Worm (Caenorhabditis elegans) whole organism, midembryonic: Measurements from ENCODE around the gene C49G7.7.

Experiments used
- T22C8.4 ChIP-seq: fragments of 200-800 bp; sonication (Bioruptor generic); IDR thresholded peaks from 2 replicates; pipeline ENCODE4 v1.3.6; 2022; ENCODE audit warnings: missing genetic modification characterization, missing compliant biosample characterization
- cog-1 ChIP-seq: sonication (generic microtip); optimal IDR thresholded peaks from 2 replicates; lab custom pipeline; 2016; ENCODE audit warnings: missing genetic modification characterization, missing compliant biosample characterization
- flt-1 ChIP-seq: fragments of 200-800 bp; sonication (Bioruptor generic); IDR thresholded peaks from 2 replicates; pipeline ENCODE4 v1.3.6; 2022; ENCODE audit warnings: missing genetic modification characterization, missing compliant biosample characterization
- klf-2 ChIP-seq: fragments of 200-800 bp; sonication (Bioruptor generic); conservative IDR thresholded peaks from 2 replicates; pipeline ENCODE4 v1.3.6; 2022; ENCODE audit warnings: missing genetic modification reagents, missing genetic modification characterization, missing compliant biosample characterization
- med-1 ChIP-seq: sonication (generic microtip); optimal IDR thresholded peaks from 2 replicates; lab custom pipeline; 2017; ENCODE audit warnings: missing genetic modification characterization, mild to moderate bottlenecking, missing compliant biosample characterization, antibody characterized with exemption, missing genetic modification reagents; ENCODE audit not compliant: insufficient read depth
- ref-1 ChIP-seq: fragments of 200-800 bp; sonication (Bioruptor generic); conservative IDR thresholded peaks from 2 replicates; pipeline ENCODE4 v1.3.6; 2022; ENCODE audit warnings: missing genetic modification reagents, missing genetic modification characterization, missing compliant biosample characterization
- tab-1 ChIP-seq: fragments of 200-800 bp; sonication (Bioruptor generic); IDR thresholded peaks from 2 replicates; pipeline ENCODE4 v1.3.6; 2022; ENCODE audit warnings: missing genetic modification characterization, missing compliant biosample characterization
- ztf-23 ChIP-seq: fragments of 200-800 bp; sonication (Bioruptor generic); IDR thresholded peaks from 2 replicates; pipeline ENCODE4 v1.3.6; 2022; ENCODE audit warnings: missing genetic modification reagents, missing genetic modification characterization, missing compliant biosample characterization
- ztf-29 ChIP-seq: fragments of 200-800 bp; sonication (Bioruptor generic); IDR thresholded peaks from 2 replicates; pipeline ENCODE4 v1.3.6; 2022; ENCODE audit warnings: missing genetic modification reagents, missing genetic modification characterization, missing compliant biosample characterization

Gene C49G7.7

DNA sequence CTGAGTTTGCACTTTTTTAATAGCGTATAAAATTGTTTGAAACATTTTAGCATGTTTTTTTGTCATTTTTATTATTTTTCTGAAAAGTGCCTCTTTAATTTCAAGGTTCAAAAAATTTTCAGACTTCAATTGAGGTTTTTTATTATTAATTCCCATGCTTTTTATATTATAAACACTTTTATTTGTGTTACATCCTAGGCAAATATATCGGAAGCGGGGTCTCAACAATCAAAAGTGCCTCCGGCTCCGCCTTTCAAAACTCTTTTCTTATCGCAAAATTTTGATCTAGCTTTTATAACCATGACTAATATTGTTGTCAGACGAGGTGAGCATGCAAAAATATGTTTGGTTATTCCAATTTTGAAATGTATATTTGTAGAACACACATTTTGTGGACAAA lies 39.2 kb downstream of the C49G7.7 start, which contains the start of gene otpl-2:
TSS of gene otpl-2 (plus strand) at position 301 of the 400 bp plus-strand sequence.
- no peak for TF ChIP-seq ztf-29 (GFP tag; lab: Robert Waterston, UW)
- no peak for TF ChIP-seq tab-1 (GFP tag; lab: Robert Waterston, UW)
- TF ChIP-seq med-1 (GFP tag; lab: Kevin White, UChicago), result no peak
- no peak for TF ChIP-seq ztf-23 (GFP tag; lab: Robert Waterston, UW)
- TF ChIP-seq T22C8.4, result no peak
- TF ChIP-seq flt-1 (GFP tag; lab: Robert Waterston, UW), result no peak
- TF ChIP-seq ref-1 (GFP tag; lab: Robert Waterston, UW), result no peak
- no peak for TF ChIP-seq klf-2
- TF ChIP-seq cog-1, result no peak

DNA sequence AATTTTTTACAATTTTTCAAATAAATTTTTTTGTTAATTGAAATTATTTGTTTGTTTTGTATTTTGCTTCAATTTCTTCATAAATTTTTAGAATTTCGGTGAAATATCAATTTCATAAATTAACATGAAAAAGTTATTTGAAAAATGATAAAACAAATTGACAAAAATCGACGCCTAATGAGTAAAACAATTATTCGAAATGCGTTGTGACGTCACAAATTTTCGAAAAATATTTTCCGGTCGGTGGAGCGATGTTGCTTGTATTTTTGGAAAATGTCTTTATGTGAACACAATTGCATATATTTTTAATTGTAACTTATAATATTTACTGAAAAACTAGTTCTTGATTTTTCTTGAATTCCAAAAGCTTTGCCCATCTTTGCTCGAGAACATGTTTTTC lies 46.3 kb downstream of the C49G7.7 start:
- TF ChIP-seq flt-1 (GFP tag; lab: Robert Waterston, UW) (no peak), cog-1 (no peak), ztf-29 (GFP tag; lab: Robert Waterston, UW) (no peak), ztf-23 (GFP tag; lab: Robert Waterston, UW) (no peak)

ce11 chrV:4081283-4081682 lies 47.0 kb downstream of the C49G7.7 start, which contains the start of gene srh-211:
srh-211 (minus strand) TSS chrV:4081383.
- TF ChIP-seq T22C8.4, result no peak
- no peak for TF ChIP-seq ref-1 (GFP tag; lab: Robert Waterston, UW)
- no peak for TF ChIP-seq tab-1 (GFP tag; lab: Robert Waterston, UW)
- no peak for TF ChIP-seq cog-1
- no peak for TF ChIP-seq ztf-29 (GFP tag; lab: Robert Waterston, UW)
- no peak for TF ChIP-seq flt-1 (GFP tag; lab: Robert Waterston, UW)
- TF ChIP-seq med-1 (GFP tag; lab: Kevin White, UChicago), result no peak
- no peak for TF ChIP-seq ztf-23 (GFP tag; lab: Robert Waterston, UW)
- TF ChIP-seq klf-2, result no peak

ce11 chrV:4082952-4083351 lies 48.7 kb downstream of the C49G7.7 start, which contains the start of gene F38H12.5:
F38H12.5 (minus strand) TSS chrV:4083052.
- TF ChIP-seq flt-1 (GFP tag; lab: Robert Waterston, UW) (no peak), cog-1 (no peak), ztf-29 (GFP tag; lab: Robert Waterston, UW) (no peak), T22C8.4 (no peak), med-1 (GFP tag; lab: Kevin White, UChicago) (no peak), tab-1 (GFP tag; lab: Robert Waterston, UW) (no peak), ref-1 (GFP tag; lab: Robert Waterston, UW) (no peak), ztf-23 (GFP tag; lab: Robert Waterston, UW) (no peak), klf-2 (no peak)
